Worm (Caenorhabditis elegans) whole organism, L1 larva: ENCODE measurements around the gene mam-1.

ENCODE experiments used
- aly-2 ChIP-seq: fragments of 150-350 bp; optimal IDR thresholded peaks from 2 replicates; lab custom pipeline; 2014; ENCODE audit warnings: missing biosample characterization, missing genetic modification characterization
- nhr-237 ChIP-seq: fragments of 150-350 bp; optimal IDR thresholded peaks from 2 replicates; lab custom pipeline; 2014; ENCODE audit warnings: missing biosample characterization, missing genetic modification characterization

DNA sequence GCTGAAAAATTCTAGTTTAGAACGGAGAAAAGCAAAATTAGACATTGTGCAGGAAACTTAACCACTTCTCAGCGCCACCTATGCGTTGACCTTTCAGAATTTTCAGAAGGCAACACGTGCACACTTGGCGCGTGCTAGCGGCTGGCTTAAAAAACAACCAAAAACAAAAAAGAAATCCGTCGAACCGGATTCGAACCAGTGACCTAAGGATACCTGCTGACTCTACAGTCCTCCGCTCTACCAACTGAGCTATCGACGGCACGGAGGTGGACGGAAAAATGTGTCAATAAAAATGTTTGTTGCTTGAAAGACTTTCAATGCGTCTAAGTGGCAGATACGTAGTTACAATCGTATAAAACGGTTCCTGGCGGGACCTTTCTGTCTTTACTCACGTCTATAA is 23.0 kb downstream of the mam-1 start:
- TF ChIP-seq nhr-237 (tag; lab: Kevin White, UChicago) (no peak), aly-2 (tag; lab: Kevin White, UChicago) (no peak)
